Worm (Caenorhabditis elegans): ENCODE data around the gene ndx-2.

Gene ndx-2

ce11 chrV:2650980-2651379 is 13.8 kb downstream of the ndx-2 start:
- TF ChIP-seq lim-6 (tag; optimal IDR thresholded peaks at IDR 0.05) (no peak), K02D7.2 (tag; optimal IDR thresholded peaks at IDR 0.05) (no peak), hlh-8 (tag; optimal IDR thresholded peaks at IDR 0.05) (no peak), tbx-7 (tag; optimal IDR thresholded peaks at IDR 0.05) (no peak), ceh-2 (tag; optimal IDR thresholded peaks at IDR 0.05) (no peak), sdc-2 (tag; optimal IDR thresholded peaks at IDR 0.05) (no peak), F13H6.1 (tag; optimal IDR thresholded peaks at IDR 0.05) (no peak), ttx-3 (tag; optimal IDR thresholded peaks at IDR 0.05) (no peak)

DNA sequence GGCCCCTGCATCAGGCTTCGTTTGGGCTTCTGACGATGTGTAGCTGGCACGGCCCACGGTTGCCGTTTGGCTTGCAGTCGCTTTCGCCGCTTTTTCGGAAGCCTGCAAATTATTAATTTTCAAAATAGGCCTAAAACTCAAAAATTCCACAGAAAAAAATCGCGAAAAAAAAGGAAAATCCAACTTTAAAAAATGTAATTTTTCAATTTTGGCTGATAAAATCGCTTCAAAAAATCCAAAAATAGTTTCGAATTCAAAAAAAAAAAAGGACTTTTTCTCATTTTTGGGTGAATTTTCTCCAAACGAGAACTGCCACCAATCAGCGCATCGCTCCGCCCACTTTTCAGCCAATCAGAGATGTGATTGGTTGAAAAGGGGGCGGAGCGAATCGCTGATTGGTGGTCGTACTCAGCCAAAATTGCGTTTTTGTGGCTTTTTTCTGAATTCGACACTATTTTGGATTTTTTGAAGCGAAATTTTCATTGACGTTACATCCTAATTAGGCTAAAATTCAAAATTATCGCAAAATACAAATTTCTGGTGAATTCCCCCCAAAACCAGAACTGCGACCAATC is 17.5 kb downstream of the ndx-2 start:
- TF ChIP-seq nfya-1 (tag; optimal IDR thresholded peaks at IDR 0.05) (peak; percentile 79), madf-2 (tag; optimal IDR thresholded peaks at IDR 0.05) (no peak)

DNA sequence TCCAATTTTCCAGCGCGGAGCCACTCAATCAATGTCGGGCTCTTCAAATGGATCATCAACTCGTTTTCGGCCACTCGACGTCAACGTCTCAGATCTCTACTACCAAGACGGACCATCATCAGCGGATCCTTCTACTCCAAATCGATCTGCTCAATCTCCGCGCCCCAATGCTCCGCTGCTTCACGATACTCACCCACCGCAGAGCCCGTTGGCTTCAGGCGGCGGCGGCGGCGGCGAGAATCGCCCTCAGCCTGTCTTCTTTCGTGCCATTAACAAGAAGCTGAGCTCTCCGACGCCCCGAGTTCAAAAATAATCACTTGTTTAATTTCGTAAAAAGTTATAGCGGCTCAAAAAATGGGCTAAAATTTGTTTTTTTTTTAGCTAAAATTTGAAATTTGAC is 18.7 kb downstream of the ndx-2 start:
- no peak for TF ChIP-seq nhr-11 (tag; optimal IDR thresholded peaks at IDR 0.05)
- no peak for TF ChIP-seq rnt-1 (tag; optimal IDR thresholded peaks at IDR 0.05)
- TF ChIP-seq fkh-10 (GFP tag; optimal IDR thresholded peaks at IDR 0.05), result no peak
- TF ChIP-seq ceh-18 (tag; optimal IDR thresholded peaks at IDR 0.05), result no peak
- TF ChIP-seq nfya-1 (tag; optimal IDR thresholded peaks at IDR 0.05), result no peak
- no peak for TF ChIP-seq madf-2 (tag; optimal IDR thresholded peaks at IDR 0.05)
- TF ChIP-seq pha-4 (tag; optimal IDR thresholded peaks at IDR 0.05), result no peak
- TF ChIP-seq ceh-24 (tag; optimal IDR thresholded peaks at IDR 0.05), result no peak
- TF ChIP-seq tbx-7 (tag; optimal IDR thresholded peaks at IDR 0.05), result no peak
- TF ChIP-seq T23F11.4 (GFP tag; optimal IDR thresholded peaks at IDR 0.05), result no peak
- TF ChIP-seq pax-1 (tag; optimal IDR thresholded peaks at IDR 0.05), result no peak

DNA sequence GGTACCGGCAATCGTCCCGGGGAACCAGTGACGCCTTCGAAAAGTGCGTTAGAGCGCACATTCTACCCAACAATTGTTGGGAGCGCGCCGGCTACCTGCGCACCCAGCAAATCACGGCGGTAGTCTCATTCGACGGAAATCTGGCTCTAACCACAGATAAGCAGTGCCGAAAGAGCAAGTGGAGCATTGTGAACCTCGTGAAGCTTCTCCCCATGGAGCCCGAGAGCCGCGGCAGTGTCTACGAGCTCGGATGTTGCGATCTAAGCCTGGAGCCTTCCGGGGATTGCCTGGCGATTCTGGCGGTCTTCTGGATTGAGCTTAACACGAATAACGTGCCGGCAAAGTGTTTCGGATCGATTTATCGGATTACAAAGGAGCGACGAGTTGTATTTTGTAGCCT is 25.3 kb downstream of the ndx-2 start:
- no peak for TF ChIP-seq madf-2 (tag; optimal IDR thresholded peaks at IDR 0.05)
- no peak for TF ChIP-seq pat-9 (tag; optimal IDR thresholded peaks at IDR 0.05)
- no peak for TF ChIP-seq dmd-4 (tag; optimal IDR thresholded peaks at IDR 0.05; ENCODE audit: borderline replicate concordance)
- no peak for TF ChIP-seq dve-1 (tag; optimal IDR thresholded peaks at IDR 0.05)
- TF ChIP-seq unc-86 (tag; optimal IDR thresholded peaks at IDR 0.05), result no peak
- TF ChIP-seq C08G9.2 (tag; optimal IDR thresholded peaks at IDR 0.05), result no peak
- TF ChIP-seq hlh-6 (tag; optimal IDR thresholded peaks at IDR 0.05), result no peak
- TF ChIP-seq npax-4 (tag; optimal IDR thresholded peaks at IDR 0.05), result no peak
- no peak for TF ChIP-seq hlh-15 (tag; optimal IDR thresholded peaks at IDR 0.05)
- no peak for TF ChIP-seq hlh-30 (tag; optimal IDR thresholded peaks at IDR 0.05; ENCODE audit: insufficient read depth)
- no peak for TF ChIP-seq ceh-22 (tag; optimal IDR thresholded peaks at IDR 0.05)
- no peak for TF ChIP-seq gmeb-2 (tag; optimal IDR thresholded peaks at IDR 0.05)
- TF ChIP-seq hlh-13 (GFP tag; optimal IDR thresholded peaks at IDR 0.05), result no peak
- TF ChIP-seq nfya-1 (tag; optimal IDR thresholded peaks at IDR 0.05), result no peak
- TF ChIP-seq lim-6 (tag; optimal IDR thresholded peaks at IDR 0.05), result no peak
- no peak for TF ChIP-seq Y22D7AL.16 (tag; optimal IDR thresholded peaks at IDR 0.05)

- TF ChIP-seq ceh-18 (tag; optimal IDR thresholded peaks at IDR 0.05) (no peak), mec-3 (tag; optimal IDR thresholded peaks at IDR 0.05; ENCODE audit: borderline replicate concordance) (no peak), pha-4 (tag; optimal IDR thresholded peaks at IDR 0.05) (no peak), ceh-19 (GFP tag; optimal IDR thresholded peaks at IDR 0.05) (no peak), pros-1 (tag; optimal IDR thresholded peaks at IDR 0.05) (no peak), pqm-1 (tag; optimal IDR thresholded peaks at IDR 0.05) (no peak), nhr-11 (tag; optimal IDR thresholded peaks at IDR 0.05) (no peak), unc-55 (GFP tag; optimal IDR thresholded peaks at IDR 0.05) (no peak)
Observed at ce11 chrV:2639035-2639434, 25.8 kb downstream of the ndx-2 start, which contains the start of gene W02H5.2. W02H5.2 (plus strand) TSS chrV:2639335.

Data from whole organism, late embryonic.